Fruit fly (Drosophila melanogaster) whole organism, prepupa: ENCODE results near the gene CG1812.

ENCODE experiments used
- CG11294 ChIP-seq: fragments of 200-800 bp; sonication (Bioruptor generic); IDR thresholded peaks from 2 replicates; pipeline ENCODE4 v1.3.6; 2022; ENCODE audit warnings: missing biosample characterization, missing genetic modification characterization
- CG11762 ChIP-seq: fragments of 200-800 bp; sonication (Bioruptor generic); optimal IDR thresholded peaks from 3 replicates; lab custom pipeline; 2016; ENCODE audit warnings: missing biosample characterization, missing genetic modification characterization; ENCODE audit not compliant: insufficient read depth
- CG11902 ChIP-seq: fragments of 200-800 bp; sonication (Bioruptor generic); optimal IDR thresholded peaks from 3 replicates; lab custom pipeline; 2016; ENCODE audit warnings: missing biosample characterization, missing genetic modification characterization
- CG15336 ChIP-seq: fragments of 200-800 bp; sonication (Bioruptor generic); IDR thresholded peaks from 2 replicates; pipeline ENCODE4 v1.3.6; 2022; ENCODE audit warnings: missing biosample characterization, missing genetic modification characterization
- CG16779 ChIP-seq: fragments of 200-800 bp; sonication (Bioruptor generic); optimal IDR thresholded peaks from 3 replicates; lab custom pipeline; 2017; ENCODE audit warnings: missing biosample characterization, mild to moderate bottlenecking, missing genetic modification characterization
- CG31627 ChIP-seq: fragments of 200-800 bp; sonication (Bioruptor generic); optimal IDR thresholded peaks from 3 replicates; lab custom pipeline; 2016; ENCODE audit warnings: missing biosample characterization, missing genetic modification characterization
- CG32006 ChIP-seq: fragments of 200-800 bp; sonication (Bioruptor generic); optimal IDR thresholded peaks from 3 replicates; lab custom pipeline; 2017; ENCODE audit warnings: missing biosample characterization, mild to moderate bottlenecking, missing genetic modification characterization
- CG34406 ChIP-seq: fragments of 200-800 bp; sonication (Bioruptor generic); optimal IDR thresholded peaks from 3 replicates; lab custom pipeline; 2016; ENCODE audit warnings: missing biosample characterization, missing genetic modification characterization
- CG3919 ChIP-seq: fragments of 200-800 bp; sonication (Bioruptor generic); optimal IDR thresholded peaks from 3 replicates; lab custom pipeline; 2016; ENCODE audit warnings: missing biosample characterization, missing genetic modification characterization
- CG4318 ChIP-seq: fragments of 200-800 bp; sonication (Bioruptor generic); optimal IDR thresholded peaks from 3 replicates; lab custom pipeline; 2017; ENCODE audit warnings: missing biosample characterization, mild to moderate bottlenecking, missing genetic modification characterization
- CG6276 ChIP-seq: fragments of 200-800 bp; sonication (Bioruptor generic); optimal IDR thresholded peaks from 2 replicates; lab custom pipeline; 2017; ENCODE audit warnings: missing biosample characterization, mild to moderate bottlenecking, missing genetic modification characterization
- CG6792 ChIP-seq: fragments of 200-800 bp; sonication (Bioruptor generic); optimal IDR thresholded peaks from 3 replicates; lab custom pipeline; 2016; ENCODE audit warnings: missing biosample characterization, missing genetic modification characterization
- CG7368 ChIP-seq: fragments of 200-800 bp; sonication (Bioruptor generic); optimal IDR thresholded peaks from 3 replicates; lab custom pipeline; 2016; ENCODE audit warnings: missing biosample characterization, missing genetic modification characterization
- CG8119 ChIP-seq: fragments of 200-800 bp; sonication (Bioruptor generic); IDR thresholded peaks from 3 replicates; pipeline ENCODE4 v1.3.6; 2022; ENCODE audit warnings: missing biosample characterization, missing genetic modification characterization
- CG8319 ChIP-seq: fragments of 200-800 bp; sonication (Bioruptor generic); optimal IDR thresholded peaks from 3 replicates; lab custom pipeline; 2016; ENCODE audit warnings: missing biosample characterization, missing genetic modification characterization
- CG8632 ChIP-seq: fragments of 200-800 bp; sonication (Bioruptor generic); optimal IDR thresholded peaks from 3 replicates; lab custom pipeline; 2016; ENCODE audit warnings: missing biosample characterization, missing genetic modification characterization
- CG9139 ChIP-seq: fragments of 200-800 bp; sonication (Bioruptor generic); optimal IDR thresholded peaks from 3 replicates; lab custom pipeline; 2017; ENCODE audit warnings: missing biosample characterization, mild to moderate bottlenecking, missing genetic modification characterization
- Eip75B ChIP-seq: fragments of 200-800 bp; sonication (Bioruptor generic); optimal IDR thresholded peaks from 3 replicates; lab custom pipeline; 2016; ENCODE audit warnings: missing biosample characterization, missing genetic modification characterization
- Eip78C ChIP-seq: fragments of 200-800 bp; sonication (Bioruptor generic); peaks from one replicate; lab custom pipeline; 2016; ENCODE audit warnings: missing biosample characterization, missing genetic modification characterization
- Eip93F ChIP-seq: fragments of 200-800 bp; sonication (Bioruptor generic); optimal IDR thresholded peaks from 2 replicates; lab custom pipeline; 2016; ENCODE audit warnings: missing biosample characterization, mild to moderate bottlenecking, missing genetic modification characterization
- Ets21C ChIP-seq: fragments of 200-800 bp; sonication (Bioruptor generic); optimal IDR thresholded peaks from 3 replicates; lab custom pipeline; 2016; ENCODE audit warnings: missing biosample characterization, missing genetic modification characterization
- Ets96B ChIP-seq: fragments of 200-800 bp; optimal IDR thresholded peaks from 2 replicates; lab custom pipeline; 2019; ENCODE audit warnings: missing biosample characterization, mild to moderate bottlenecking, missing genetic modification characterization, moderate library complexity
- Gug ChIP-seq: fragments of 200-800 bp; sonication (Bioruptor generic); IDR thresholded peaks from 2 replicates; pipeline ENCODE4 v1.3.6; 2022; ENCODE audit warnings: missing biosample characterization, missing genetic modification characterization
- Hr38 ChIP-seq: sonication (Bioruptor generic); optimal IDR thresholded peaks from 2 replicates; lab custom pipeline; 2016; ENCODE audit warnings: missing biosample characterization, missing genetic modification characterization
- Hr39 ChIP-seq: fragments of 200-800 bp; sonication (Bioruptor generic); optimal IDR thresholded peaks from 2 replicates; lab custom pipeline; 2016; ENCODE audit warnings: missing biosample characterization, missing genetic modification characterization
- Hr4 ChIP-seq: fragments of 200-800 bp; sonication (Bioruptor generic); optimal IDR thresholded peaks from 3 replicates; lab custom pipeline; 2016; ENCODE audit warnings: missing biosample characterization, missing genetic modification characterization
- Lpt ChIP-seq: fragments of 200-800 bp; sonication (Bioruptor generic); optimal IDR thresholded peaks from 3 replicates; lab custom pipeline; 2016; ENCODE audit warnings: missing biosample characterization, missing genetic modification characterization
- Met ChIP-seq: fragments of 200-800 bp; sonication (Bioruptor generic); optimal IDR thresholded peaks from 3 replicates; lab custom pipeline; 2016; ENCODE audit warnings: missing biosample characterization, missing genetic modification characterization
- OdsH ChIP-seq: fragments of 200-800 bp; sonication (Bioruptor generic); optimal IDR thresholded peaks from 3 replicates; lab custom pipeline; 2016; ENCODE audit warnings: missing biosample characterization, missing genetic modification characterization
- Smox ChIP-seq: fragments of 200-800 bp; sonication (Bioruptor generic); optimal IDR thresholded peaks from 3 replicates; lab custom pipeline; 2016; ENCODE audit warnings: missing biosample characterization, missing genetic modification characterization
- achi ChIP-seq: fragments of 200-800 bp; sonication (Bioruptor generic); optimal IDR thresholded peaks from 3 replicates; lab custom pipeline; 2016; ENCODE audit warnings: missing biosample characterization, missing genetic modification characterization
- acj6 ChIP-seq: fragments of 200-800 bp; sonication (Bioruptor generic); optimal IDR thresholded peaks from 3 replicates; lab custom pipeline; 2016; ENCODE audit warnings: missing biosample characterization, missing genetic modification characterization
- cyc ChIP-seq: fragments of 200-800 bp; sonication (Bioruptor generic); optimal IDR thresholded peaks from 3 replicates; lab custom pipeline; 2016; ENCODE audit warnings: missing biosample characterization, missing genetic modification characterization
- dac ChIP-seq: fragments of 200-800 bp; sonication (Bioruptor generic); optimal IDR thresholded peaks from 2 replicates; lab custom pipeline; 2017; ENCODE audit warnings: missing biosample characterization, mild to moderate bottlenecking, missing genetic modification characterization
- dsx ChIP-seq: fragments of 200-800 bp; optimal IDR thresholded peaks from 3 replicates; lab custom pipeline; 2019; ENCODE audit warnings: missing biosample characterization, mild to moderate bottlenecking, missing genetic modification characterization, moderate library complexity; ENCODE audit not compliant: poor library complexity, severe bottlenecking
- eg ChIP-seq: fragments of 200-800 bp; sonication (Bioruptor generic); IDR thresholded peaks from 3 replicates; pipeline ENCODE4 v1.3.6; 2022; ENCODE audit warnings: missing biosample characterization, missing genetic modification characterization
- esn ChIP-seq: fragments of 200-800 bp; sonication (Bioruptor generic); optimal IDR thresholded peaks from 2 replicates; lab custom pipeline; 2016; ENCODE audit warnings: missing biosample characterization, mild to moderate bottlenecking, missing genetic modification characterization, moderate library complexity
- fd85E ChIP-seq: fragments of 200-800 bp; sonication (Bioruptor generic); optimal IDR thresholded peaks from 3 replicates; lab custom pipeline; 2016; ENCODE audit warnings: missing biosample characterization, missing genetic modification characterization
- lz ChIP-seq: fragments of 200-800 bp; sonication (Bioruptor generic); optimal IDR thresholded peaks from 3 replicates; lab custom pipeline; 2016; ENCODE audit warnings: missing biosample characterization, missing genetic modification characterization
- net ChIP-seq: fragments of 200-800 bp; sonication (Bioruptor generic); optimal IDR thresholded peaks from 3 replicates; lab custom pipeline; 2016; ENCODE audit warnings: missing biosample characterization, missing genetic modification characterization
- salr ChIP-seq, 2 experiments: fragments of 200-800 bp; sonication (Bioruptor generic); optimal IDR thresholded peaks; 3 replicates each; lab custom pipeline; 2016 to 2018; ENCODE audit warnings: missing biosample characterization in 2 of 2, missing genetic modification characterization in 2 of 2, mild to moderate bottlenecking in 1 of 2
- ss ChIP-seq, 2 experiments: fragments of 200-800 bp; sonication (Bioruptor generic); optimal IDR thresholded peaks; 2 replicates in 1 of 2; 3 replicates in 1 of 2; lab custom pipeline; 2017 to 2018; ENCODE audit warnings: mild to moderate bottlenecking in 2 of 2, missing biosample characterization in 2 of 2, missing genetic modification characterization in 2 of 2, moderate library complexity in 1 of 2
- svp ChIP-seq: fragments of 200-800 bp; sonication (Bioruptor generic); peaks from one replicate; lab custom pipeline; 2016; ENCODE audit warnings: missing biosample characterization, missing genetic modification characterization
- topi ChIP-seq: fragments of 200-800 bp; sonication (Bioruptor generic); optimal IDR thresholded peaks from 3 replicates; lab custom pipeline; 2016; ENCODE audit warnings: missing biosample characterization, missing genetic modification characterization

Gene CG1812

DNA sequence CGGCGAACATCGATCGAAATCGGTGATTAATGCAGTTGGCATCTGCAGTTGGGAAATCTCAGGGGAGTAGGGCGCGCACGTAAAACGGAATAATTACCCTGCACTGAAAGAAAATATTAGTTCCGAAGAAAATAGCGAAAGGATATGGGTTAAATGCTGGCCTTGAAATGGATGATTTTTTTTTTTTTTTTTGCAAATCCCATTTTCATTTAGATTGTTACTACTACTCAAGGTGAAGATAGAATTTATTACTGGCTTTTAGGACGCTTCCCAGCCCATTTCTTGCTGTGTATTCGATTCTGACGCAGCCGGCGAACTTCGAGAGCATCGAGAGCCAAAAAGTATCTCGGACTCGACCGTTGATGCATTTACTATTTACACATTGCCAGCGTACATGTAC is 7.7 kb downstream of the CG1812 start (continued):
- TF ChIP-seq CG8119 (GFP tag; lab: Robert Waterston, UW) (peak; percentile 71), CG11294 (peak; percentile 54), acj6 (GFP tag; lab: Kevin White, UChicago) (peak; percentile 67), Eip93F (GFP tag; lab: Kevin White, UChicago) (no peak), topi (GFP tag; lab: Kevin White, UChicago) (peak; percentile 80), CG8319 (peak; percentile 46), ss (GFP tag; optimal IDR thresholded peaks at IDR 0.05; lab: Kevin White, UChicago) (peak in 1 of 2 experiments; percentile 4), cyc (GFP tag; lab: Kevin White, UChicago) (peak; percentile 73), Eip78C (GFP tag; lab: Kevin White, UChicago) (peak; percentile 26), Ets21C (GFP tag; lab: Kevin White, UChicago) (peak; percentile 62), net (peak; percentile 78), CG34406 (GFP tag; lab: Kevin White, UChicago) (peak; percentile 63), CG6792 (GFP tag; lab: Kevin White, UChicago) (peak; percentile 74)
- TF ChIP-seq, all 60 proteins: peak for 51

DNA sequence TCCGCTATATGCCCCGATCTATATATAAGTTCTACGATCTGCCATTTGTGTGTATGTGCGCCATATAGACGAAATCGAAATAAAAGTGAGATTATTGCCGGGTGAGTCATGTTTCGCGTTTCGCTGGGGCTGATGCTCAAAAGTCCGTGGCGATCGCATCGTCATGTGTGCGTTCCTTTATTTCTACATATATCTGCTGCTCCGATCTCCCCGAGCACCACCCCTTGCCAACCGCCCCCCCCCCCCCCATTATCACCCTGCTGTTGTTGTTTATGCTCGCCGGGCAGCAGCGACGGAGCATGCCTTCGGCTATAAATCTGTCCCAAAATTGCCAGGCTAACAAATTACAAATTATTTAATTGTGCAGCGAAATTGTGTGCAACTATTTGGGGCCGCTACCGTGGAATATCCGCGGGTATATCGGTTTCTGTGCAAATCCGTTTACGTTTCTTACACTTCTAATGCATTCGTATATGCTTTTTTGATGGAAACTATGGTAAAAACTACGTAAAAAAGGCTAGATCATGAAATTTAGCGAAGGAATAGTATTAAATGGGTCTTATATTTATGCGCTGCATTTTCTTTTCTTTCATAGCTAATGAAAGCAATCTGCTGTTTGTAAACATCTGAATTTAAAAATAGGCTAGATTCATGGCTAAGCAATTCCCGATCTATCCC is 8.5 kb downstream of the CG1812 start:
- TF ChIP-seq CG32006 (peak; percentile 53), CG11762 (GFP tag; lab: Kevin White, UChicago) (no peak), CG8119 (GFP tag; lab: Robert Waterston, UW) (peak; percentile 51; the same call in 1 of the 3 replicates), Eip75B (GFP tag; lab: Kevin White, UChicago) (no peak), CG6276 (GFP tag; lab: Kevin White, UChicago) (peak; percentile 4), salr (GFP tag; optimal IDR thresholded peaks at IDR 0.05; lab: Kevin White, UChicago) (peak in 1 of 2 experiments; percentile 24), CG15336 (GFP tag; lab: Robert Waterston, UW) (peak; percentile 42; the same call in 1 of the 2 replicates), OdsH (GFP tag; lab: Kevin White, UChicago) (peak; percentile 29), Gug (GFP tag; lab: Robert Waterston, UW) (0 out of 2 replicates have a peak, but pooled peaks have one; percentile 26), acj6 (GFP tag; lab: Kevin White, UChicago) (no peak), achi (GFP tag; lab: Kevin White, UChicago) (no peak), Hr4 (GFP tag; lab: Kevin White, UChicago) (peak; percentile 38), CG8632 (GFP tag; lab: Kevin White, UChicago) (no peak), CG8319 (no peak), CG4318 (GFP tag; lab: Kevin White, UChicago) (peak; percentile 1)
- TF ChIP-seq, all 60 proteins: peak for 9

DNA sequence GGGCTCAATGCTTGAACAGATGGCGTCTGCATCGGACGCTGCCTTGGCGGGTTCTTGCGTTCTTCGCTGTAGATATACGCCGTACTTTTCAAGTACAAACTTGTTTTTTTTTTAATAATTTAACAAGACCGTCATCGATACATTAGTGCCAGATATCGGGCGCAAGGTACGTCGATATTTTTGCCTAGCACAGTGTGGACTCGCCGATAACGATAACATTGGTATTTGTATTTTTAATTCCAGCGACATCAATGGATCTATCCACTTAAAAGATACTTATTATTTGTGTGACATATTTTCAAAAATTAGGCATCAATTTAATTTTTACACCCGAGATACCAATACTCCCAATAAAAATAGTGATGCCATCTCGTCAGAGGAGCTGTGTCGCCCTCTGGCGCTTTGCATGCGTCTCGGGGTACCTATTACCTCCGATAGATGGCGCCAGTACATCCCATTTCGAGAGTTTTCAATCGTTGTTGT is 13.5 kb downstream of the CG1812 start, which contains the start of gene Tak1:
Gene Tak1 (minus strand): TSS at position 175 of the 483 bp plus-strand sequence.
- no peak for TF ChIP-seq Hr38 (GFP tag; lab: Kevin White, UChicago)
- TF ChIP-seq Ets96B (tag; lab: Kevin White, UChicago), result no peak
- no peak for TF ChIP-seq eg (GFP tag; lab: Robert Waterston, UW)
- peak; percentile 59 for TF ChIP-seq lz
- no peak for TF ChIP-seq CG11902
- peak; percentile 15 for TF ChIP-seq svp
- TF ChIP-seq CG15336 (GFP tag; lab: Robert Waterston, UW), result no peak
- TF ChIP-seq Hr39 (GFP tag; lab: Kevin White, UChicago), result peak; percentile 66
- TF ChIP-seq Eip78C (GFP tag; lab: Kevin White, UChicago), result peak; percentile 44
- TF ChIP-seq Smox, result no peak
- no peak for TF ChIP-seq Gug (GFP tag; lab: Robert Waterston, UW)
- no peak for TF ChIP-seq CG34406 (GFP tag; lab: Kevin White, UChicago)
- peak; percentile 36 for TF ChIP-seq CG7368 (GFP tag; lab: Kevin White, UChicago)
- no peak for TF ChIP-seq ss (GFP tag; optimal IDR thresholded peaks at IDR 0.05; lab: Kevin White, UChicago)
- TF ChIP-seq esn (GFP tag; lab: Kevin White, UChicago), result peak; percentile 54
- no peak for TF ChIP-seq Lpt
- TF ChIP-seq CG6276 (GFP tag; lab: Kevin White, UChicago), result no peak
- TF ChIP-seq CG9139 (GFP tag; lab: Kevin White, UChicago), result no peak
- TF ChIP-seq dac (GFP tag; lab: Kevin White, UChicago), result no peak
- TF ChIP-seq CG31627, result peak; percentile 65
- no peak for TF ChIP-seq CG11762 (GFP tag; lab: Kevin White, UChicago)
- no peak for TF ChIP-seq CG32006
- no peak for TF ChIP-seq dsx
- no peak for TF ChIP-seq achi (GFP tag; lab: Kevin White, UChicago)
- TF ChIP-seq topi (GFP tag; lab: Kevin White, UChicago), result peak; percentile 44
- peak; percentile 63 for TF ChIP-seq cyc (GFP tag; lab: Kevin White, UChicago)
- no peak for TF ChIP-seq CG16779 (tag; lab: Kevin White, UChicago)
- peak; percentile 27 for TF ChIP-seq CG3919
- no peak for TF ChIP-seq fd85E (GFP tag; lab: Kevin White, UChicago)
- TF ChIP-seq CG11294, result no peak
- TF ChIP-seq CG6792 (GFP tag; lab: Kevin White, UChicago), result no peak
- TF ChIP-seq CG8119 (GFP tag; lab: Robert Waterston, UW), result no peak
- TF ChIP-seq Met (GFP tag; lab: Kevin White, UChicago), result peak; percentile 46
